Fruit fly (Drosophila melanogaster) Kc167 (cell line): Measurements from ENCODE around the gene Dab.

ENCODE experiments used
- Myc ChIP-seq: fragments of >200 bp; optimal IDR thresholded peaks from 2 replicates; lab custom pipeline; 2017; ENCODE audit warnings: missing external identifiers
- Sin3A ChIP-seq: fragments of >200 bp; optimal IDR thresholded peaks from 2 replicates; lab custom pipeline; 2018; ENCODE audit warnings: missing external identifiers
- h ChIP-seq: fragments of >200 bp; optimal IDR thresholded peaks from 3 replicates; lab custom pipeline; 2018; ENCODE audit warnings: missing external identifiers
- insv ChIP-seq: fragments of >200 bp; optimal IDR thresholded peaks from 3 replicates; lab custom pipeline; 2018; ENCODE audit warnings: missing external identifiers
- ttk ChIP-seq: sonication (Bioruptor generic); optimal IDR thresholded peaks from 2 replicates; lab custom pipeline; 2017; ENCODE audit warnings: missing external identifiers

DNA sequence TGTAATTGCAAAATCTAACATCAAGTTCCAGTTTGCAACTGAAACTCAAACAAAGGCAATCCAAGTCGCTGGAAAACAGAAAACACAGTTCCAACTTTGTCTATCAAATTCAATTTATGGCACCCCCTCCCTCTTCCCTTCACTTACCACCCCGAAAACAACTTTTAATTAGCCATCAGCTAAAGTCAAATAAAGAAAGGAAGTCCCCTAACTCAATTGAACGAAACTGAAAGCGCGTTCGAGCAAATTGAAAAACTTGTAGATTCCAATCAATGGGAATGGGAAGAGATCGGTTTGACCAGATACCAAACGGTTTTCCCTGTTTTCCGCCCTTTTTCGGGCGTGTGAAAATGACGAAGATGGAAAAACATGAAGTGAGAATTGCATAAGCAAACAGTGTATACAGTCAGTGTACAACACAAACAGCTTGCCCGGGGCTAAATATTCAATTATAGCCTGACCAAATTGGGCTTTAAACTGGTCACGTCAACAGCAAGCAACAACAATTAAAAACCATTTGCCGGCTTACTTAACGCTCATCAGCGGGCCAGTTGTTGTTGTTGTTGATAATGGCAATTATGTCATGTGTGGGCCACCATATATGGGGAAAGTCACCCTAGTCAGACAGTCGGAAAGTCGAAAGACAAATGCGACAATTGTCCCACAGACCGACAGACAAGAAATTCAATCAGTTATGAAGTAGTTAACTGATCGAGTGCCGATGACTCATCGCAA is 12.5 kb upstream of the Dab start:
- TF ChIP-seq Myc (no peak), Sin3A (lab: Kevin White, UChicago) (no peak), ttk (no peak), insv (lab: Kevin White, UChicago) (no peak), h (lab: Kevin White, UChicago) (no peak)
